Fruit fly (Drosophila melanogaster): ENCODE results near the gene Ctl2.

The Ctl2 gene

dm6 chr3R:29088938-29089661, 34.1 kb upstream of the Ctl2 start (continued):
- TF ChIP-seq crol (GFP tag; IDR thresholded peaks at IDR 0.05), result peak; percentile 60
- TF ChIP-seq CG42726 (GFP tag; IDR thresholded peaks at IDR 0.05; ENCODE audit: partially characterized antibody), result no peak
- TF ChIP-seq Sry-δ (GFP tag; optimal IDR thresholded peaks at IDR 0.05), result no peak
- TF ChIP-seq crp (GFP tag; optimal IDR thresholded peaks at IDR 0.05), result peak in 1 of 2 experiments; percentile 10
- peak; percentile 39 for TF ChIP-seq CHES-1-like (GFP tag; optimal IDR thresholded peaks at IDR 0.05)
- peak; percentile 37 for TF ChIP-seq CG18011 (GFP tag; optimal IDR thresholded peaks at IDR 0.05)
- TF ChIP-seq luna (GFP tag; optimal IDR thresholded peaks at IDR 0.05), result no peak
- TF ChIP-seq zfh2 (GFP tag; optimal IDR thresholded peaks at IDR 0.05), result peak; percentile 5
- peak; percentile 63 for TF ChIP-seq CG17568 (GFP tag; optimal IDR thresholded peaks at IDR 0.05)
- TF ChIP-seq lbe (GFP tag; optimal IDR thresholded peaks at IDR 0.05), result peak; percentile 10
- peak; percentile 41 for TF ChIP-seq Dad (GFP tag; optimal IDR thresholded peaks at IDR 0.05)
- peak; percentile 70 for TF ChIP-seq PHDP (tag; optimal IDR thresholded peaks at IDR 0.05)
- TF ChIP-seq GATAe (GFP tag; conservative IDR thresholded peaks at IDR 0.05), result no peak
- TF ChIP-seq CG34224 (GFP tag; IDR thresholded peaks at IDR 0.05; ENCODE audit: partially characterized antibody), result no peak
- TF ChIP-seq sim (GFP tag; IDR thresholded peaks at IDR 0.05), result peak; percentile 53; the same call in 1 of the 2 replicates
- TF ChIP-seq CG15601 (tag; optimal IDR thresholded peaks at IDR 0.05), result peak; percentile 45
- peak; percentile 83 for TF ChIP-seq CG7556 (GFP tag; optimal IDR thresholded peaks at IDR 0.05)
- peak; percentile 27 for TF ChIP-seq CG13123 (GFP tag; optimal IDR thresholded peaks at IDR 0.05)
- TF ChIP-seq bbx (GFP tag; IDR thresholded peaks at IDR 0.05; ENCODE audit: partially characterized antibody), result no peak
- no peak for TF ChIP-seq sob (GFP tag; IDR thresholded peaks at IDR 0.05)
- peak; percentile 68 for TF ChIP-seq CG2120 (GFP tag; optimal IDR thresholded peaks at IDR 0.05)
- TF ChIP-seq peb (GFP tag; IDR thresholded peaks at IDR 0.05), result 0 out of 2 replicates have a peak, but pooled peaks have one; percentile 49
- peak; percentile 35 for TF ChIP-seq cato (GFP tag; optimal IDR thresholded peaks at IDR 0.05; ENCODE audit: borderline replicate concordance)
- 0 out of 2 replicates have a peak, but pooled peaks have one; percentile 34 for TF ChIP-seq CG14441 (GFP tag; IDR thresholded peaks at IDR 0.05)
- TF ChIP-seq fd96Cb (tag; optimal IDR thresholded peaks at IDR 0.05), result peak; percentile 85
- peak; percentile 81 for TF ChIP-seq CG17361 (GFP tag; IDR thresholded peaks at IDR 0.05)
- no peak for TF ChIP-seq CG10565 (GFP tag; optimal IDR thresholded peaks at IDR 0.05)
- no peak; the same call in 1 of the 2 replicates for TF ChIP-seq wdn (GFP tag; IDR thresholded peaks at IDR 0.05)
- no peak for TF ChIP-seq Elba2 (GFP tag; optimal IDR thresholded peaks at IDR 0.05)
- TF ChIP-seq Usf (GFP tag; optimal IDR thresholded peaks at IDR 0.05), result peak; percentile 20
- TF ChIP-seq CG7928 (GFP tag; optimal IDR thresholded peaks at IDR 0.05), result no peak
- TF ChIP-seq gt (GFP tag; IDR thresholded peaks at IDR 0.05), result no peak
- peak; percentile 33; the same call in 2 of the 3 replicates for TF ChIP-seq Aef1 (GFP tag; IDR thresholded peaks at IDR 0.05)
- peak; percentile 2 for TF ChIP-seq corto (GFP tag; optimal IDR thresholded peaks at IDR 0.05)
- TF ChIP-seq Stat92E (GFP tag; optimal IDR thresholded peaks at IDR 0.05), result no peak
- no peak for TF ChIP-seq Vsx1 (GFP tag; optimal IDR thresholded peaks at IDR 0.05)
- no peak for TF ChIP-seq bigmax (GFP tag; optimal IDR thresholded peaks at IDR 0.05)
- peak; percentile 42 for TF ChIP-seq nerfin-1 (tag; optimal IDR thresholded peaks at IDR 0.05)
- TF ChIP-seq CG9876 (GFP tag; optimal IDR thresholded peaks at IDR 0.05), result no peak
- TF ChIP-seq CG32767 (GFP tag; IDR thresholded peaks at IDR 0.05), result peak; percentile 26; the same call in 1 of the 2 replicates
- peak; percentile 93 for TF ChIP-seq Med (GFP tag)
- TF ChIP-seq br (optimal IDR thresholded peaks at IDR 0.05), result no peak
- peak; percentile 23 for TF ChIP-seq CG8359 (GFP tag; optimal IDR thresholded peaks at IDR 0.05; ENCODE audit: borderline replicate concordance)
- TF ChIP-seq CG14965 (GFP tag; optimal IDR thresholded peaks at IDR 0.05; ENCODE audit: borderline replicate concordance), result no peak
- peak; percentile 70 for TF ChIP-seq CG4820 (GFP tag; optimal IDR thresholded peaks at IDR 0.05)
- TF ChIP-seq CG2116 (GFP tag; optimal IDR thresholded peaks at IDR 0.05), result no peak
- peak; percentile 56 to 62 for TF ChIP-seq chif (GFP tag; optimal IDR thresholded peaks at IDR 0.05)
- peak; percentile 71 for TF ChIP-seq CG12659 (GFP tag; optimal IDR thresholded peaks at IDR 0.05)
